Worm (Caenorhabditis elegans): ENCODE data around the gene F17A2.16.

DNA sequence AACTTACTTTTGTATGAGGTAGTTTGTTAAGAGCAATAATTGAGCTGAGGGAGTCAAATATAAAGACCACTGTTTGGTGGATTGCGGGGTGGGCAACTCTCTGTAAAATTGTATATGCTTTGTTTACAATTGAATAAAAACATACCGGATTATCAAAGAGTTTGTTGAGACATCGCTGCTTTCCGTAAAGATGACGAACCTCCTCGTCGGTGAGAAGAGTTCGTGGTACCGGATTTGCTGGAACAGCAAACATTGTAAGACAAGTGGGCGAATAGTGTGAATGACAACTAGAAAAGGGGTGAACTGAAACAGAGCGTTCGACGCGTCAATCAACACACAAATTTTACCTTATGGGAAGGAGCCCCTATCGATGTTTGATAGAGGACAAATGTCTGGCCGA, 11.9 kb upstream of the F17A2.16 start, which contains the start of gene W06D11.2:
- TF ChIP-seq ceh-100 (GFP tag; IDR thresholded peaks at IDR 0.05) (no peak), ama-1 (optimal IDR thresholded peaks at IDR 0.05) (no peak), ama-1 (GFP tag; optimal IDR thresholded peaks at IDR 0.05) (no peak), ceh-40 (GFP tag; IDR thresholded peaks at IDR 0.05) (no peak), ztf-25 (GFP tag; IDR thresholded peaks at IDR 0.05) (no peak)

Data from whole organism, young adult.